Worm (Caenorhabditis elegans) whole organism, L1 larva: Measurements from ENCODE around the gene srh-271.
"Not testable (repeated sequence)": the region's sequence is repeated elsewhere in the genome, so short reads cannot be mapped to it uniquely, and the experiment has no call there.

Experiments
- F16B12.6 ChIP-seq: fragments of 150-350 bp; optimal IDR thresholded peaks from 2 replicates; lab custom pipeline; 2014; ENCODE audit warnings: missing biosample characterization, missing genetic modification characterization
- aha-1 ChIP-seq: fragments of 150-350 bp; optimal IDR thresholded peaks from 2 replicates; lab custom pipeline; 2014; ENCODE audit warnings: missing biosample characterization, missing genetic modification characterization
- alr-1 ChIP-seq: fragments of 200-800 bp; sonication (Bioruptor generic); optimal IDR thresholded peaks from 2 replicates; lab custom pipeline; 2018; ENCODE audit warnings: borderline replicate concordance, mild to moderate bottlenecking, missing genetic modification characterization, missing compliant biosample characterization
- ama-1 ChIP-seq: fragments of 150-350 bp; optimal IDR thresholded peaks from 2 replicates; lab custom pipeline; 2014
- ceh-63 ChIP-seq: fragments of 200-800 bp; sonication (Bioruptor generic); optimal IDR thresholded peaks from 2 replicates; lab custom pipeline; 2018; ENCODE audit warnings: mild to moderate bottlenecking, missing genetic modification characterization, missing compliant biosample characterization
- ceh-8 ChIP-seq: fragments of 200-800 bp; sonication (Bioruptor generic); optimal IDR thresholded peaks from 2 replicates; lab custom pipeline; 2018; ENCODE audit warnings: mild to moderate bottlenecking, missing genetic modification characterization, moderate library complexity, missing compliant biosample characterization
- ceh-88 ChIP-seq: fragments of 200-800 bp; sonication (Bioruptor generic); IDR thresholded peaks from 2 replicates; pipeline ENCODE4 v1.3.6; 2022; ENCODE audit warnings: missing genetic modification characterization, missing compliant biosample characterization
- ceh-90 ChIP-seq: sonication (generic microtip); optimal IDR thresholded peaks from 2 replicates; lab custom pipeline; 2016; ENCODE audit warnings: missing genetic modification characterization, missing compliant biosample characterization
- ces-1 ChIP-seq: fragments of 150-350 bp; optimal IDR thresholded peaks from 2 replicates; lab custom pipeline; 2014; ENCODE audit warnings: missing biosample characterization, missing genetic modification reagents, missing genetic modification characterization
- dpl-1 ChIP-seq, 3 experiments: fragments of 150-350 bp in 2 of 3; sonication (generic microtip) in 1 of 3; optimal IDR thresholded peaks; 2 replicates each; lab custom pipeline; 2014 to 2017; ENCODE audit warnings: missing biosample characterization in 3 of 3, missing genetic modification characterization in 3 of 3, missing genetic modification reagents in 3 of 3
- efl-1 ChIP-seq, 4 experiments: fragments of 150-350 bp; optimal IDR thresholded peaks in 3 of 4; peaks in 1 of 4; 1 replicate in 1 of 4; 2 replicates in 3 of 4; lab custom pipeline; 2014; ENCODE audit warnings: missing biosample characterization in 2 of 4, missing genetic modification characterization in 2 of 4, missing genetic modification reagents in 2 of 4
- efl-3 ChIP-seq: fragments of 200-800 bp; sonication (Bioruptor generic); optimal IDR thresholded peaks from 2 replicates; lab custom pipeline; 2018; ENCODE audit warnings: mild to moderate bottlenecking, missing genetic modification characterization, missing compliant biosample characterization
- elt-2 ChIP-seq: sonication (generic microtip); optimal IDR thresholded peaks from 2 replicates; lab custom pipeline; 2016; ENCODE audit warnings: missing genetic modification characterization, mild to moderate bottlenecking, inconsistent platforms, missing compliant biosample characterization, missing genetic modification reagents
- ets-5 ChIP-seq: fragments of 200-800 bp; sonication (Bioruptor generic); IDR thresholded peaks from 2 replicates; pipeline ENCODE4 v1.3.6; 2022; ENCODE audit warnings: missing genetic modification characterization, missing compliant biosample characterization
- fkh-4 ChIP-seq: sonication (generic microtip); optimal IDR thresholded peaks from 2 replicates; lab custom pipeline; 2016; ENCODE audit warnings: missing compliant biosample characterization, missing genetic modification characterization, borderline replicate concordance
- fkh-8 ChIP-seq: sonication (generic microtip); optimal IDR thresholded peaks from 2 replicates; lab custom pipeline; 2016; ENCODE audit warnings: mild to moderate bottlenecking, missing genetic modification characterization, missing compliant biosample characterization
- grh-1 ChIP-seq: fragments of 200-800 bp; sonication (Bioruptor generic); IDR thresholded peaks from 2 replicates; pipeline ENCODE4 v1.3.6; 2022; ENCODE audit warnings: missing genetic modification reagents, missing genetic modification characterization, missing compliant biosample characterization
- hlh-4 ChIP-seq: sonication (generic microtip); optimal IDR thresholded peaks from 2 replicates; lab custom pipeline; 2016; ENCODE audit warnings: mild to moderate bottlenecking, missing genetic modification characterization, missing compliant biosample characterization
- hpl-2 ChIP-seq: fragments of 150-350 bp; optimal IDR thresholded peaks from 2 replicates; lab custom pipeline; 2014; ENCODE audit warnings: missing biosample characterization, missing genetic modification reagents, missing genetic modification characterization
- irx-1 ChIP-seq: sonication (generic microtip); optimal IDR thresholded peaks from 2 replicates; lab custom pipeline; 2016; ENCODE audit warnings: missing genetic modification characterization, missing compliant biosample characterization
- isw-1 ChIP-seq: fragments of 200-800 bp; sonication (Bioruptor generic); IDR thresholded peaks from 2 replicates; pipeline ENCODE4 v1.3.6; 2022; ENCODE audit warnings: missing genetic modification characterization, missing compliant biosample characterization
- lin-13 ChIP-seq: fragments of 150-350 bp; optimal IDR thresholded peaks from 2 replicates; lab custom pipeline; 2014; ENCODE audit warnings: missing biosample characterization, missing genetic modification reagents, missing genetic modification characterization
- lin-35 ChIP-seq, 2 experiments: fragments of 150-350 bp; optimal IDR thresholded peaks; 2 replicates each; lab custom pipeline; 2014; ENCODE audit warnings: missing biosample characterization in 2 of 2, missing genetic modification characterization in 2 of 2, missing genetic modification reagents in 2 of 2
- lin-39 ChIP-seq: fragments of 150-350 bp; optimal IDR thresholded peaks from 2 replicates; lab custom pipeline; 2014; ENCODE audit warnings: missing biosample characterization, missing genetic modification reagents, missing genetic modification characterization
- lir-3 ChIP-seq: sonication (generic microtip); optimal IDR thresholded peaks from 2 replicates; lab custom pipeline; 2016; ENCODE audit warnings: mild to moderate bottlenecking, missing genetic modification characterization, moderate library complexity, missing compliant biosample characterization; ENCODE audit not compliant: poor library complexity
- lsy-2 ChIP-seq, 2 experiments: fragments of 150-350 bp; optimal IDR thresholded peaks; 2 replicates each; lab custom pipeline; 2014; ENCODE audit warnings: missing biosample characterization in 2 of 2, missing genetic modification characterization in 2 of 2
- mdl-1 ChIP-seq, 2 experiments: fragments of 150-350 bp; optimal IDR thresholded peaks; 2 replicates each; lab custom pipeline; 2014 to 2017; ENCODE audit warnings: missing biosample characterization in 2 of 2, missing genetic modification characterization in 2 of 2, inconsistent platforms in 1 of 2
- mef-2 ChIP-seq: fragments of 150-350 bp; optimal IDR thresholded peaks from 2 replicates; lab custom pipeline; 2014; ENCODE audit warnings: missing biosample characterization, missing genetic modification characterization
- nhr-11 ChIP-seq: fragments of 150-350 bp; optimal IDR thresholded peaks from 2 replicates; lab custom pipeline; 2014; ENCODE audit warnings: missing biosample characterization, missing genetic modification characterization
- nhr-20 ChIP-seq: sonication (generic microtip); optimal IDR thresholded peaks from 2 replicates; lab custom pipeline; 2016; ENCODE audit warnings: mild to moderate bottlenecking, missing genetic modification characterization, missing compliant biosample characterization
- nhr-237 ChIP-seq: fragments of 150-350 bp; optimal IDR thresholded peaks from 2 replicates; lab custom pipeline; 2014; ENCODE audit warnings: missing biosample characterization, missing genetic modification characterization
- nhr-47 ChIP-seq: sonication (generic microtip); optimal IDR thresholded peaks from 2 replicates; lab custom pipeline; 2016; ENCODE audit warnings: mild to moderate bottlenecking, missing genetic modification characterization, moderate library complexity, missing compliant biosample characterization
- nhr-76 ChIP-seq: sonication (generic microtip); optimal IDR thresholded peaks from 2 replicates; lab custom pipeline; 2017; ENCODE audit warnings: missing biosample characterization, missing genetic modification characterization
- nhr-77 ChIP-seq: fragments of 150-350 bp; optimal IDR thresholded peaks from 2 replicates; lab custom pipeline; 2014; ENCODE audit warnings: missing biosample characterization, missing genetic modification characterization
- nhr-85 ChIP-seq: sonication (generic microtip); peaks from one replicate; lab custom pipeline; 2016; ENCODE audit warnings: missing genetic modification characterization, inconsistent platforms, missing compliant biosample characterization
- nhr-90 ChIP-seq: sonication (generic microtip); optimal IDR thresholded peaks from 2 replicates; lab custom pipeline; 2016; ENCODE audit warnings: mild to moderate bottlenecking, missing genetic modification characterization, missing compliant biosample characterization; ENCODE audit not compliant: poor library complexity
- snpc-4 ChIP-seq: fragments of 150-350 bp; optimal IDR thresholded peaks from 2 replicates; lab custom pipeline; 2014; ENCODE audit warnings: missing biosample characterization, missing genetic modification characterization
- snu-23 ChIP-seq: sonication (generic microtip); optimal IDR thresholded peaks from 2 replicates; lab custom pipeline; 2016; ENCODE audit warnings: missing genetic modification characterization, missing compliant biosample characterization
- sptf-1 ChIP-seq: fragments of 150-350 bp; optimal IDR thresholded peaks from 2 replicates; lab custom pipeline; 2014; ENCODE audit warnings: missing biosample characterization, missing genetic modification characterization
- tbx-2 ChIP-seq: sonication (generic microtip); optimal IDR thresholded peaks from 2 replicates; lab custom pipeline; 2016; ENCODE audit warnings: missing genetic modification characterization, missing compliant biosample characterization
- unc-130 ChIP-seq: fragments of 150-350 bp; optimal IDR thresholded peaks from 2 replicates; lab custom pipeline; 2017; ENCODE audit warnings: missing biosample characterization, missing genetic modification characterization, inconsistent platforms
- vab-15 ChIP-seq: sonication (generic microtip); optimal IDR thresholded peaks from 2 replicates; lab custom pipeline; 2017; ENCODE audit warnings: missing genotype, mild to moderate bottlenecking, missing genetic modification characterization, missing compliant biosample characterization
- xbp-1 ChIP-seq: sonication (generic microtip); optimal IDR thresholded peaks from 2 replicates; lab custom pipeline; 2016; ENCODE audit warnings: missing genetic modification characterization, missing compliant biosample characterization
- zag-1 ChIP-seq: fragments of 150-350 bp; optimal IDR thresholded peaks from 2 replicates; lab custom pipeline; 2014; ENCODE audit warnings: missing biosample characterization, missing genetic modification characterization
- ztf-11 ChIP-seq, 2 experiments: sonication (generic microtip); optimal IDR thresholded peaks; 2 replicates each; lab custom pipeline; 2016 to 2017; ENCODE audit warnings: missing genetic modification characterization in 2 of 2, missing biosample characterization in 1 of 2, missing compliant biosample characterization in 1 of 2

The srh-271 gene

DNA sequence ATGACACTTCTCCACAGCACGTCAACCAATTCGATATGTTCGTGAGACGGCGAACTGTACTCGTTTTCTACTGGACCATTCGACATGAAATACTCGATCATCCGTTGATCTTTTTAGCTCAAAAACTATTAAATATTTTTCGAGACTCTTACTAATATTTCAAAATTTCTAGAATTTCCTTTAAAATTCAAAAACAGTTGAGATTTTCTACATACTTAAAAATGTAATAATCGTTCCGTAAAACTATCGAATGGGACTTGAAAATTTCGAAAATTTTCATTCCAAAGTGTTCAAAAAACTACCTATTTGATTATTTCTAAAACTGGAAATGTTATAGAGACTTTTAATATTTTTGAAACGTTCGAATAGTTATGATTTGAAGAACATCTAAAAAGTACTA, 3.6 kb upstream of the srh-271 start, which contains the start of gene sknr-1:
sknr-1 (minus strand) TSS at position 101 of the 400 bp plus-strand sequence.
- not testable (repeated sequence) for TF ChIP-seq irx-1 (tag; lab: Kevin White, UChicago); hpl-2 (GFP tag; lab: Kevin White, UChicago); ztf-11 (tag; optimal IDR thresholded peaks at IDR 0.05; lab: Kevin White, UChicago)

DNA sequence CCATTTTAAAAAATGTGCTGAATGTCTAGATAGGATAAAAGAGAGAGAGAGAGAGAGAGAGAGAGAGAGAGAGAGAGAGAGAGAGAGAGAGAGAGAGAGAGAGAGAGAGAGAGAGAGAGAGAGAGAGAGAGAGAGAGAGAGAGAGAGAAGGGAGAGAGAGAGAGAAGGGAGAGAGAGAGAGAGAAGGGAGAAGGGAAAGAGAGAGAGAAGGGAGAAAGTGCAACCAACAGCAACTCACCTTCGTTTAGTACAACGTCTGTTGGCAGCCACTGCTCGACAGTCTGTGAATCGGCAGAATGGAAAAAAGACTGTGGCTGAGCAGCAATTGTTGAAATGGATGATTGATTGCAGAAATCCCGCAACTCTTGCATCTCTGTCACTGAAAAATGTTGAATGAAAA, 2.0 kb upstream of the srh-271 start:
- TF ChIP-seq unc-130 (no peak), efl-1 (optimal IDR thresholded peaks at IDR 0.05; lab: Kevin White, UChicago) (peak in 1 of 2 experiments; percentile 8), efl-1 (GFP tag; optimal IDR thresholded peaks at IDR 0.05 in 1 of 2; lab: Kevin White, UChicago) (no peak)

DNA sequence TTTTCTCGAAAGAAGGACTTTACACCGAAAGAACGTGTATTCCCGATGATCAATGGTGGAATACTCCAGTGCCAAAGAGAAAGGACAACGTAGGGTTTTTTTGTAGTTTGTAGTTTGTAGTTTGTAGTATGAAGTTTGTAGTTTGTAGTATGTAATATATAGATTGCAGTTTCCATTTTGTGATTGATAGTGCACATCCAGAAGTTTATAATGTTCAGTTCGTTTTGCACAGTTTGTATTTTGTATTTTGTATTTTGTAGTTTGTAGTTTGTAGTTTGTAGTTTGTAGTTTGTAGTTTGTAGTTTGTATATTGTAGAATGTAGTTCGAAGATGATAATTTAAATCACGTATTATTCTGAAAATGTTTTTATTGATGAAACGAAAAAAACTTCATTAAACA, 4.3 kb downstream of the srh-271 start:
- no peak for TF ChIP-seq nhr-47

DNA sequence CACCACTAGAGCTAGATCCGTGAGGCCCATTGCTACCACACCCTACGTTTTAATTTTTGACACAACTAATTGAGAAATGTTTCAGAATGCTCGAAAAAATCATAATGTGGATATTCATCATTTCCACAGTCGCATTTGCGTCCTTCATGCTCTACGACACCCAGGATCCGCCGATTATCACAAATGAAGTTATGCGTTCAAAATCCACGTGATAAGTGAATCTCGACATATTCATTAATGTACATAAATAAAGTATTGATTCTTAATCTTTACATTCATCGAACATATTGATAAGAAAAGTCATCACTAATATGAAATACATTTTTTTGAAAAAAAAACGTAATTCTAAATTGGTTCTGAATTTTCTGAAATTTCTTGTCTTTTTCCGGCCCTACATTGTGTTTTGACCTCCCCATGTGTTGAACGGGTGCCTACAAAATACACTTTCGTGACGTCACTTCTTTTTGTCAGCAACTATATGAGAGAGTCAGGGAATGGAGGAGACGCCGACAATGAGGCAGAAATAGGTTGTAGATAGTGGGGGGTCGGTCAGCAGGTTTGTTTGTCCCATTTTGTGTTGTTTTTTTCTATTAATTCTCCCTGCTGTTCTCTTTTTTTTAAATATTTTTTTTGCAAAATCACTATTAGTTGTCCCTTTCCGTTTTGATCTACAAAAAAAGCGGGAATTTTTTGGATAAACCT, 6.6 kb downstream of the srh-271 start, which contains the start of gene F53E10.1:
F53E10.1 (plus strand) TSS at position 325 of the 702 bp plus-strand sequence.
- TF ChIP-seq nhr-11 (tag; lab: Kevin White, UChicago): no peak
- TF ChIP-seq mdl-1 (tag; optimal IDR thresholded peaks at IDR 0.05; lab: Kevin White, UChicago): peak in 1 of 2 experiments; percentile 54
- peak; percentile 12 for TF ChIP-seq lin-13 (GFP tag; lab: Kevin White, UChicago)
- no peak for TF ChIP-seq nhr-237 (tag; lab: Kevin White, UChicago)
- TF ChIP-seq lin-39 (tag; lab: Kevin White, UChicago): no peak
- no peak for TF ChIP-seq hlh-4
- no peak for TF ChIP-seq snpc-4
- TF ChIP-seq aha-1: no peak
- no peak for TF ChIP-seq fkh-8 (tag; lab: Kevin White, UChicago)
- TF ChIP-seq xbp-1 (tag; lab: Kevin White, UChicago): no peak
- no peak for TF ChIP-seq lir-3
- TF ChIP-seq elt-2 (tag; lab: Kevin White, UChicago): peak; percentile 26
- peak; percentile 94 for TF ChIP-seq nhr-85
- peak; percentile 5 to 29 for TF ChIP-seq lsy-2 (tag; optimal IDR thresholded peaks at IDR 0.05; lab: Kevin White, UChicago)
- TF ChIP-seq lin-35 (GFP tag; optimal IDR thresholded peaks at IDR 0.05; lab: Kevin White, UChicago): peak; percentile 38 to 69
- TF ChIP-seq ets-5 (GFP tag; lab: Robert Waterston, UW): no peak
- peak; percentile 3 for TF ChIP-seq F16B12.6 (tag; lab: Kevin White, UChicago)
- no peak for TF ChIP-seq sptf-1 (tag; lab: Kevin White, UChicago)
- no peak for TF ChIP-seq efl-3
- no peak for TF ChIP-seq zag-1 (tag; lab: Kevin White, UChicago)
- TF ChIP-seq fkh-4 (tag; lab: Kevin White, UChicago): no peak
- TF ChIP-seq alr-1 (tag; lab: Kevin White, UChicago): no peak
- peak; percentile 36 to 52 (median 51) for TF ChIP-seq dpl-1 (GFP tag; optimal IDR thresholded peaks at IDR 0.05; lab: Kevin White, UChicago)
- no peak for TF ChIP-seq mef-2 (tag; lab: Kevin White, UChicago)
- TF ChIP-seq ceh-63 (GFP tag; lab: Kevin White, UChicago): no peak
- TF ChIP-seq grh-1 (GFP tag; lab: Robert Waterston, UW): no peak
- TF ChIP-seq ama-1 (lab: Kevin White, UChicago): no peak
- TF ChIP-seq vab-15 (tag; lab: Kevin White, UChicago): no peak
- peak; percentile 56 for TF ChIP-seq tbx-2 (tag; lab: Kevin White, UChicago)
- TF ChIP-seq ceh-88 (GFP tag; lab: Robert Waterston, UW): no peak
- TF ChIP-seq nhr-20 (tag; lab: Kevin White, UChicago): peak; percentile 84
- peak; percentile 47 to 58 for TF ChIP-seq efl-1 (optimal IDR thresholded peaks at IDR 0.05; lab: Kevin White, UChicago)
- peak; percentile 44 to 93 for TF ChIP-seq efl-1 (GFP tag; optimal IDR thresholded peaks at IDR 0.05 in 1 of 2; lab: Kevin White, UChicago)
- no peak for TF ChIP-seq nhr-76 (tag; lab: Kevin White, UChicago)
- peak; percentile 20 for TF ChIP-seq unc-130
- TF ChIP-seq isw-1 (GFP tag; lab: Robert Waterston, UW): no peak
- no peak for TF ChIP-seq ceh-90 (tag; lab: Kevin White, UChicago)
- no peak for TF ChIP-seq ces-1
- no peak for TF ChIP-seq nhr-77 (tag; lab: Kevin White, UChicago)
- no peak for TF ChIP-seq ceh-8 (GFP tag; lab: Kevin White, UChicago)
- TF ChIP-seq snu-23 (GFP tag; lab: Kevin White, UChicago): peak; percentile 80
- TF ChIP-seq irx-1 (tag; lab: Kevin White, UChicago): no peak
- peak; percentile 60 for TF ChIP-seq nhr-90 (tag; lab: Kevin White, UChicago)
